Fruit fly (Drosophila melanogaster) whole organism, embryonic: ENCODE measurements around the gene CG31388.
A peak's percentile ranks its signal among the peaks of the same experiment; 100 is the strongest.

Experiments used
- Abd-B ChIP-seq: fragments of 200-800 bp; sonication (Bioruptor generic); optimal IDR thresholded peaks from 2 replicates; lab custom pipeline; 2018; ENCODE audit warnings: missing biosample characterization, mild to moderate bottlenecking, missing genetic modification characterization, moderate library complexity
- Ada2b ChIP-seq: fragments of 200-800 bp; sonication (Bioruptor generic); IDR thresholded peaks from 2 replicates; pipeline ENCODE4 v1.3.6; 2022; ENCODE audit warnings: missing biosample characterization, missing genetic modification characterization
- Adf1 ChIP-seq: fragments of 200-800 bp; sonication (Bioruptor generic); IDR thresholded peaks from 2 replicates; pipeline ENCODE4 v1.3.6; 2022; ENCODE audit warnings: missing biosample characterization, missing genetic modification characterization
- Atf6 ChIP-seq: fragments of 200-800 bp; sonication (Bioruptor generic); IDR thresholded peaks from 2 replicates; pipeline ENCODE4 v1.3.6; 2022; ENCODE audit warnings: missing biosample characterization, missing genetic modification characterization
- Bteb2 ChIP-seq: fragments of 200-800 bp; sonication (Bioruptor generic); optimal IDR thresholded peaks from 2 replicates; lab custom pipeline; 2016; ENCODE audit warnings: missing biosample characterization, missing genetic modification characterization
- CG1024 ChIP-seq: fragments of 200-800 bp; sonication (Bioruptor generic); IDR thresholded peaks from 2 replicates; pipeline ENCODE4 v1.3.6; 2022; ENCODE audit warnings: missing biosample characterization, missing genetic modification characterization
- CG10366 ChIP-seq: fragments of 200-800 bp; sonication (Bioruptor generic); IDR thresholded peaks from 2 replicates; pipeline ENCODE4 v1.3.6; 2022; ENCODE audit warnings: missing biosample characterization, missing genetic modification characterization
- CG10959 ChIP-seq: fragments of 200-800 bp; sonication (Bioruptor generic); IDR thresholded peaks from 2 replicates; pipeline ENCODE4 v1.3.6; 2022; ENCODE audit warnings: missing biosample characterization, missing genetic modification characterization
- CG10979 ChIP-seq: fragments of 200-800 bp; sonication (Bioruptor generic); optimal IDR thresholded peaks from 2 replicates; lab custom pipeline; 2018; ENCODE audit warnings: missing biosample characterization, mild to moderate bottlenecking, missing genetic modification characterization, moderate library complexity
- CG12071 ChIP-seq: fragments of 200-800 bp; sonication (Bioruptor generic); optimal IDR thresholded peaks from 3 replicates; lab custom pipeline; 2018; ENCODE audit warnings: missing biosample characterization, mild to moderate bottlenecking, missing genetic modification characterization
- CG12769 ChIP-seq: fragments of 200-800 bp; sonication (Bioruptor generic); optimal IDR thresholded peaks from 2 replicates; lab custom pipeline; 2019; ENCODE audit warnings: missing biosample characterization, mild to moderate bottlenecking, missing genetic modification characterization, moderate library complexity
- CG2875 ChIP-seq: fragments of 200-800 bp; sonication (Bioruptor generic); optimal IDR thresholded peaks from 2 replicates; lab custom pipeline; 2017; ENCODE audit warnings: missing biosample characterization, mild to moderate bottlenecking, missing genetic modification characterization, missing genetic modification reagents
- CG31224 ChIP-seq: fragments of 200-800 bp; sonication (Bioruptor generic); IDR thresholded peaks from 2 replicates; pipeline ENCODE4 v1.3.6; 2022; ENCODE audit warnings: missing biosample characterization, missing genetic modification characterization
- CG3847 ChIP-seq: fragments of 200-800 bp; sonication (Bioruptor generic); IDR thresholded peaks from 2 replicates; pipeline ENCODE4 v1.3.6; 2022; ENCODE audit warnings: missing biosample characterization, missing genetic modification characterization
- CG6654 ChIP-seq: fragments of 200-800 bp; sonication (Bioruptor generic); optimal IDR thresholded peaks from 2 replicates; lab custom pipeline; 2017; ENCODE audit warnings: missing biosample characterization, mild to moderate bottlenecking, missing genetic modification characterization
- CG8388 ChIP-seq: fragments of 200-800 bp; sonication (Bioruptor generic); optimal IDR thresholded peaks from 2 replicates; lab custom pipeline; 2019; ENCODE audit warnings: missing biosample characterization, mild to moderate bottlenecking, missing genetic modification characterization, moderate library complexity
- CG9437 ChIP-seq: fragments of 200-800 bp; sonication (Bioruptor generic); optimal IDR thresholded peaks from 2 replicates; lab custom pipeline; 2018; ENCODE audit warnings: missing biosample characterization, mild to moderate bottlenecking, missing genetic modification characterization
- CTCF ChIP-seq: fragments of 200-800 bp; sonication (Bioruptor generic); optimal IDR thresholded peaks from 2 replicates; lab custom pipeline; 2017; ENCODE audit warnings: missing biosample characterization, mild to moderate bottlenecking, missing genetic modification characterization, moderate library complexity
- Doc3 ChIP-seq: fragments of 200-800 bp; sonication (Bioruptor generic); IDR thresholded peaks from 3 replicates; pipeline ENCODE4 v1.3.6; 2022; ENCODE audit warnings: missing biosample characterization, missing genetic modification characterization; ENCODE audit not compliant: partially characterized antibody
- Drgx ChIP-seq: fragments of 200-800 bp; sonication (Bioruptor generic); IDR thresholded peaks from 2 replicates; pipeline ENCODE4 v1.3.6; 2022; ENCODE audit warnings: missing biosample characterization, missing genetic modification characterization
- Elba2 ChIP-seq: fragments of 200-800 bp; sonication (Bioruptor generic); optimal IDR thresholded peaks from 3 replicates; lab custom pipeline; 2016; ENCODE audit warnings: missing biosample characterization, missing genetic modification characterization
- Fer3 ChIP-seq: fragments of 200-800 bp; sonication (Bioruptor generic); optimal IDR thresholded peaks from 2 replicates; lab custom pipeline; 2018; ENCODE audit warnings: missing biosample characterization, mild to moderate bottlenecking, missing genetic modification characterization, moderate library complexity
- GATAe ChIP-seq: fragments of 200-800 bp; sonication (Bioruptor generic); conservative IDR thresholded peaks from 2 replicates; pipeline ENCODE4 v1.3.6; 2022; ENCODE audit warnings: missing biosample characterization, missing genetic modification characterization
- HmgZ ChIP-seq: fragments of 200-800 bp; sonication (Bioruptor generic); optimal IDR thresholded peaks from 2 replicates; lab custom pipeline; 2018; ENCODE audit warnings: missing biosample characterization, mild to moderate bottlenecking, missing genetic modification characterization
- Max ChIP-seq: fragments of 200-800 bp; sonication (Bioruptor generic); optimal IDR thresholded peaks from 2 replicates; lab custom pipeline; 2016; ENCODE audit warnings: missing biosample characterization, mild to moderate bottlenecking, missing genetic modification characterization
- Myb ChIP-seq: fragments of 200-800 bp; sonication (Bioruptor generic); optimal IDR thresholded peaks from 2 replicates; lab custom pipeline; 2016; ENCODE audit warnings: missing biosample characterization, missing genetic modification characterization
- Neu2 ChIP-seq: fragments of 200-800 bp; sonication (Bioruptor generic); optimal IDR thresholded peaks from 3 replicates; lab custom pipeline; 2016; ENCODE audit warnings: missing biosample characterization, missing genetic modification characterization, borderline replicate concordance
- Pdp1 ChIP-seq, 2 experiments: fragments of 200-800 bp; sonication (Bioruptor generic); optimal IDR thresholded peaks; 3 replicates each; lab custom pipeline; 2016; ENCODE audit warnings: missing biosample characterization in 2 of 2, missing genetic modification characterization in 2 of 2, mild to moderate bottlenecking in 1 of 2, moderate library complexity in 1 of 2
- Rx ChIP-seq: fragments of 200-800 bp; sonication (Bioruptor generic); IDR thresholded peaks from 2 replicates; pipeline ENCODE4 v1.3.6; 2022; ENCODE audit warnings: missing biosample characterization, missing genetic modification characterization
- Side ChIP-seq: fragments of 200-800 bp; sonication (Bioruptor generic); optimal IDR thresholded peaks from 2 replicates; lab custom pipeline; 2016; ENCODE audit warnings: missing biosample characterization, missing genetic modification characterization
- Sin3A ChIP-seq: fragments of >200 bp; optimal IDR thresholded peaks from 2 replicates; lab custom pipeline; 2018
- Sry-δ ChIP-seq: fragments of 200-800 bp; sonication (Bioruptor generic); optimal IDR thresholded peaks from 2 replicates; lab custom pipeline; 2016; ENCODE audit warnings: missing biosample characterization, missing genetic modification characterization
- Taf1 ChIP-seq: fragments of 200-800 bp; sonication (Bioruptor generic); IDR thresholded peaks from 2 replicates; pipeline ENCODE4 v1.3.6; 2022; ENCODE audit warnings: missing biosample characterization, missing genetic modification characterization
- bcd ChIP-seq: fragments of 200-800 bp; sonication (Bioruptor generic); optimal IDR thresholded peaks from 2 replicates; lab custom pipeline; 2017; ENCODE audit warnings: missing biosample characterization, mild to moderate bottlenecking, missing genetic modification characterization
- chinmo ChIP-seq: fragments of 200-800 bp; sonication (Bioruptor generic); IDR thresholded peaks from 4 replicates; pipeline ENCODE4 v1.3.6; 2022; ENCODE audit warnings: missing biosample characterization, missing genetic modification characterization; ENCODE audit not compliant: partially characterized antibody
- chn ChIP-seq: fragments of 200-800 bp; sonication (Bioruptor generic); optimal IDR thresholded peaks from 2 replicates; lab custom pipeline; 2016; ENCODE audit warnings: missing biosample characterization, missing genetic modification characterization
- dati ChIP-seq: fragments of 200-800 bp; sonication (Bioruptor generic); IDR thresholded peaks from 2 replicates; pipeline ENCODE4 v1.3.6; 2022; ENCODE audit warnings: missing biosample characterization, missing genetic modification characterization
- disco-r ChIP-seq: fragments of 200-800 bp; sonication (Bioruptor generic); optimal IDR thresholded peaks from 2 replicates; lab custom pipeline; 2016; ENCODE audit warnings: missing biosample characterization, missing genetic modification characterization
- dmrt11E ChIP-seq: fragments of 200-800 bp; sonication (Bioruptor generic); optimal IDR thresholded peaks from 3 replicates; lab custom pipeline; 2018; ENCODE audit warnings: missing biosample characterization, mild to moderate bottlenecking, missing genetic modification characterization, moderate library complexity
- eve ChIP-seq, 2 experiments: fragments of >200 bp; optimal IDR thresholded peaks; 2 replicates each; lab custom pipeline; 2017; ENCODE audit warnings: missing biosample characterization in 2 of 2, missing genetic modification characterization in 2 of 2
- eyg ChIP-seq: fragments of 200-800 bp; sonication (Bioruptor generic); optimal IDR thresholded peaks from 3 replicates; lab custom pipeline; 2016; ENCODE audit warnings: missing biosample characterization, missing genetic modification characterization
- jigr1 ChIP-seq: fragments of 200-800 bp; sonication (Bioruptor generic); IDR thresholded peaks from 3 replicates; pipeline ENCODE4 v1.3.6; 2022; ENCODE audit warnings: missing biosample characterization, missing genetic modification characterization
- kah ChIP-seq: fragments of 200-800 bp; sonication (Bioruptor generic); optimal IDR thresholded peaks from 2 replicates; lab custom pipeline; 2018; ENCODE audit warnings: missing biosample characterization, mild to moderate bottlenecking, missing genetic modification characterization
- ken ChIP-seq: fragments of 200-800 bp; sonication (Bioruptor generic); IDR thresholded peaks from 3 replicates; pipeline ENCODE4 v1.3.6; 2022; ENCODE audit warnings: missing biosample characterization, missing genetic modification characterization
- lab ChIP-seq: fragments of 200-800 bp; sonication (Bioruptor generic); optimal IDR thresholded peaks from 3 replicates; lab custom pipeline; 2017; ENCODE audit warnings: missing biosample characterization, missing genetic modification characterization, mild to moderate bottlenecking, moderate library complexity, missing genetic modification reagents
- pita ChIP-seq: fragments of 200-800 bp; sonication (Bioruptor generic); optimal IDR thresholded peaks from 2 replicates; lab custom pipeline; 2017; ENCODE audit warnings: missing biosample characterization, mild to moderate bottlenecking, missing genetic modification characterization
- prd ChIP-seq, 3 experiments: fragments of >200 bp in 2 of 3; fragments of 200-800 bp in 1 of 3; sonication (Bioruptor generic) in 1 of 3; optimal IDR thresholded peaks in 2 of 3; IDR thresholded peaks in 1 of 3; 2 replicates in 2 of 3; 3 replicates in 1 of 3; pipeline versions ENCODE4 v1.3.6 to Lab custom; 2017 to 2022; ENCODE audit warnings: missing biosample characterization in 1 of 3, missing genetic modification characterization in 1 of 3
- pum ChIP-seq: fragments of 200-800 bp; sonication (Bioruptor generic); optimal IDR thresholded peaks from 2 replicates; lab custom pipeline; 2016; ENCODE audit warnings: missing biosample characterization, missing genetic modification characterization
- sens ChIP-seq: fragments of 200-800 bp; sonication (Bioruptor generic); peaks from one replicate; lab custom pipeline; 2016; ENCODE audit warnings: missing biosample characterization, missing genetic modification characterization
- seq ChIP-seq: fragments of 200-800 bp; sonication (Bioruptor generic); IDR thresholded peaks from 2 replicates; pipeline ENCODE4 v1.3.6; 2022; ENCODE audit warnings: missing biosample characterization, missing genetic modification characterization
- sisA ChIP-seq: fragments of 200-800 bp; sonication (Bioruptor generic); IDR thresholded peaks from 2 replicates; pipeline ENCODE4 v1.3.6; 2022; ENCODE audit warnings: missing biosample characterization, missing genetic modification characterization
- so ChIP-seq: fragments of 200-800 bp; sonication (Bioruptor generic); IDR thresholded peaks from 3 replicates; pipeline ENCODE4 v1.3.6; 2022; ENCODE audit warnings: missing biosample characterization, missing genetic modification characterization

CG31388 gene

DNA sequence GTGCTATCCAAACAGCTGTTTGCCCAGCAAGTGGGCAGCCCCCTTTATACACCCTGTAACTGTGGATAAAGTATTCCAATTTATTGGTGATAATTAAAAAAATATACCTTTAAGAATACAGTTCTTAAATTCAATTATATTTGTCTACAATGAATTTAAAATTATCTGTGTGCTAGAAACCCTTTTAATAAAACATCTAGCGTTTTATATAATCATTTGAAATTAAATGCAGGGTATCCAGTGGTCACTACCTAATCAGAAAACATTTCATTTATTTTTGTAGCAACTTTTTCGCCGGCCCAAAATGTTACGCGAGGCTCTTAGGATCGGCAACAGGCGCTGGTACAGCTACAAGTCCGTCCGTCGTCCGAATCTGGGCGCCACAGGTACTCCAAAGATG lies 11.1 kb upstream of the CG31388 start, which contains the start of gene CG17726 (continued):
- TF ChIP-seq Elba2 (GFP tag; lab: Kevin White, UChicago) (peak; percentile 88), Adf1 (GFP tag; lab: Robert Waterston, UW) (peak; percentile 84), eyg (GFP tag; lab: Kevin White, UChicago) (peak; percentile 66), Side (peak; percentile 86), bcd (GFP tag; lab: Kevin White, UChicago) (peak; percentile 95), CG10366 (GFP tag; lab: Robert Waterston, UW) (peak; percentile 98), CG12769 (tag; lab: Kevin White, UChicago) (no peak), Max (GFP tag; lab: Kevin White, UChicago) (peak; percentile 94), prd (optimal IDR thresholded peaks at IDR 0.05; lab: Kevin White, UChicago) (no peak), prd (GFP tag; IDR thresholded peaks at IDR 0.05; lab: Robert Waterston, UW) (peak; percentile 99), pita (GFP tag; lab: Kevin White, UChicago) (no peak), dati (GFP tag; lab: Robert Waterston, UW) (peak; percentile 94), Atf6 (peak; percentile 99), CG3847 (GFP tag; lab: Robert Waterston, UW) (peak; percentile 97), ken (peak; percentile 96), Taf1 (GFP tag; lab: Robert Waterston, UW) (peak; percentile 94), CG31224 (peak; percentile 95), HmgZ (peak; percentile 97), Sin3A (lab: Kevin White, UChicago) (no peak), CTCF (GFP tag; lab: Kevin White, UChicago) (peak; percentile 36), disco-r (GFP tag; lab: Kevin White, UChicago) (peak; percentile 85), CG9437 (GFP tag; lab: Kevin White, UChicago) (peak; percentile 93), CG10959 (GFP tag; lab: Robert Waterston, UW) (peak; percentile 96), CG2875 (peak; percentile 96), sisA (peak; percentile 97), kah (GFP tag; lab: Kevin White, UChicago) (peak; percentile 85), jigr1 (GFP tag; lab: Robert Waterston, UW) (peak; percentile 88), GATAe (GFP tag; lab: Robert Waterston, UW) (peak; percentile 88), Neu2 (GFP tag; lab: Kevin White, UChicago) (no peak), CG8388 (GFP tag; lab: Kevin White, UChicago) (peak; percentile 98), sens (GFP tag; lab: Kevin White, UChicago) (peak; percentile 99), dmrt11E (tag; lab: Kevin White, UChicago) (peak; percentile 99), Sry-δ (peak; percentile 45), CG12071 (peak; percentile 90), seq (GFP tag; lab: Robert Waterston, UW) (peak; percentile 97), chinmo (GFP tag; lab: Robert Waterston, UW) (no peak), Myb (GFP tag; lab: Kevin White, UChicago) (peak; percentile 61), lab (GFP tag; lab: Kevin White, UChicago) (no peak), Pdp1 (GFP tag; optimal IDR thresholded peaks at IDR 0.05; lab: Kevin White, UChicago) (peak; percentile 90 to 95), Doc3 (GFP tag; lab: Robert Waterston, UW) (no peak), Ada2b (GFP tag; lab: Robert Waterston, UW) (peak; percentile 98), chn (peak; percentile 94), Fer3 (tag; lab: Kevin White, UChicago) (peak; percentile 98), pum (GFP tag; lab: Kevin White, UChicago) (peak; percentile 88), Rx (GFP tag; lab: Robert Waterston, UW) (peak; percentile 95), eve (GFP tag; optimal IDR thresholded peaks at IDR 0.05; lab: Kevin White, UChicago) (peak in 1 of 2 experiments; percentile 48), Abd-B (GFP tag; lab: Kevin White, UChicago) (peak; percentile 94), Drgx (peak; percentile 98), so (peak; percentile 99), CG1024 (GFP tag; lab: Robert Waterston, UW) (peak; percentile 95), CG6654 (GFP tag; lab: Kevin White, UChicago) (peak; percentile 69), CG10979 (tag; lab: Kevin White, UChicago) (peak; percentile 97), Bteb2 (GFP tag; lab: Kevin White, UChicago) (peak; percentile 93)
